Worm (Caenorhabditis elegans) whole organism, mixed stage, embryonic: ENCODE measurements around the gene C28C12.12.

ENCODE experiments used
- elt-3 ChIP-seq: fragments of 150-350 bp; optimal IDR thresholded peaks from 2 replicates; lab custom pipeline; 2014; ENCODE audit warnings: missing biosample characterization, missing genetic modification characterization
- nhr-28 ChIP-seq: fragments of 150-350 bp; optimal IDR thresholded peaks from 2 replicates; lab custom pipeline; 2014; ENCODE audit warnings: missing biosample characterization, missing genetic modification characterization
- nhr-76 ChIP-seq: sonication (generic microtip); optimal IDR thresholded peaks from 2 replicates; lab custom pipeline; 2017; ENCODE audit warnings: missing biosample characterization, missing genetic modification characterization
- snpc-4 ChIP-seq: fragments of 150-350 bp; optimal IDR thresholded peaks from 2 replicates; lab custom pipeline; 2014; ENCODE audit warnings: missing biosample characterization, missing genetic modification characterization
- zip-8 ChIP-seq: fragments of 150-350 bp; optimal IDR thresholded peaks from 2 replicates; lab custom pipeline; 2014; ENCODE audit warnings: missing biosample characterization, missing genetic modification characterization
- ztf-11 ChIP-seq: fragments of 150-350 bp; optimal IDR thresholded peaks from 2 replicates; lab custom pipeline; 2014; ENCODE audit warnings: missing biosample characterization, missing genetic modification characterization

ce11 chrIV:8526050-8526449, 29.9 kb upstream of the C28C12.12 start:
- TF ChIP-seq snpc-4 (tag; lab: Kevin White, UChicago) (no peak), elt-3 (no peak), nhr-76 (no peak), nhr-28 (tag; lab: Kevin White, UChicago) (no peak), zip-8 (tag; lab: Kevin White, UChicago) (no peak), ztf-11 (no peak)
